Fruit fly (Drosophila melanogaster): ENCODE results near the gene mthl9.

dm6 chr3L:282276-282675, 49.8 kb downstream of the mthl9 start:
- TF ChIP-seq CTCF (optimal IDR thresholded peaks at IDR 0.05) = no peak
- no peak for TF ChIP-seq CG8478 (optimal IDR thresholded peaks at IDR 0.05)
